Fruit fly (Drosophila melanogaster): ENCODE measurements around the gene MED7.

The MED7 gene

DNA sequence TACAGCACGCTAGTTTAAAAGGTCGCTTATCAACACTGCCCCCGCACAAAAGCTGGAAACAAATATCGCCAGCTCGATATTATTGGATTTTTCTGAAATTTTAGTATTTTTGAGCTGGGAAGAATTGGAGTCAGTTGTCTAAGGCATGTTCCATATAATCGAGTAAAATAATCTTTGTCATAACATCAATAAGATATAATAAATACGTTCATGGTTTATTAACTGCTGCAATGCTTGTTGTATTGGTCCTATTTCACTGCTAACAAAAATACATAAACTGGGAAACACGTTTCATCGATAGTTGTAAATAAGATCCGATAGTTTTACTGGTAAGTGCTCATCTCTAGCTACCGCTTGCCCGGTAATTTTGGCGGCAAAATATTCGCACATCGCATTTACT, 27.4 kb upstream of the MED7 start, which contains the start of the genes Art1 and Mcm5 (continued):
- TF ChIP-seq CG17186 (GFP tag; optimal IDR thresholded peaks at IDR 0.05) (peak; percentile 82), unpg (GFP tag; optimal IDR thresholded peaks at IDR 0.05) (no peak), BtbVII (GFP tag; optimal IDR thresholded peaks at IDR 0.05) (no peak), CG7556 (GFP tag; optimal IDR thresholded peaks at IDR 0.05) (no peak), ERR (GFP tag; optimal IDR thresholded peaks at IDR 0.05) (no peak), zen (tag; optimal IDR thresholded peaks at IDR 0.05) (peak; percentile 38), sim (GFP tag; IDR thresholded peaks at IDR 0.05) (no peak), Mrtf (GFP tag; IDR thresholded peaks at IDR 0.05) (no peak), esg (GFP tag; conservative IDR thresholded peaks at IDR 0.05) (no peak), ATbp (GFP tag; optimal IDR thresholded peaks at IDR 0.05) (no peak), CG4404 (GFP tag; IDR thresholded peaks at IDR 0.05) (no peak; the same call in 1 of the 2 replicates), cas (GFP tag; IDR thresholded peaks at IDR 0.05) (no peak), wdn (GFP tag; IDR thresholded peaks at IDR 0.05) (no peak), abd-A (tag; optimal IDR thresholded peaks at IDR 0.05) (no peak), CG8290 (GFP tag; optimal IDR thresholded peaks at IDR 0.05) (peak; percentile 45), CG8290 (tag; optimal IDR thresholded peaks at IDR 0.05) (no peak), pita (GFP tag; optimal IDR thresholded peaks at IDR 0.05) (no peak), CG2199 (GFP tag; IDR thresholded peaks at IDR 0.05) (no peak), Dref (GFP tag; IDR thresholded peaks at IDR 0.05) (peak; percentile 51), Camta (GFP tag; optimal IDR thresholded peaks at IDR 0.05) (peak; percentile 33), Trl (optimal IDR thresholded peaks at IDR 0.05) (no peak), Trl (GFP tag; optimal IDR thresholded peaks at IDR 0.05) (peak; percentile 11), CG8944 (GFP tag; optimal IDR thresholded peaks at IDR 0.05) (no peak), dm (GFP tag; optimal IDR thresholded peaks at IDR 0.05) (peak; percentile 92), CG1233 (GFP tag; optimal IDR thresholded peaks at IDR 0.05) (peak; percentile 18), CG3407 (GFP tag; optimal IDR thresholded peaks at IDR 0.05) (no peak), Xrp1 (GFP tag; IDR thresholded peaks at IDR 0.05) (no peak), NK7.1 (GFP tag; optimal IDR thresholded peaks at IDR 0.05) (peak; percentile 34), knrl (GFP tag; IDR thresholded peaks at IDR 0.05; ENCODE audit: partially characterized antibody) (peak; percentile 98), Dip3 (GFP tag; optimal IDR thresholded peaks at IDR 0.05) (peak; percentile 85), sna (GFP tag; IDR thresholded peaks at IDR 0.05; ENCODE audit: partially characterized antibody) (peak; percentile 97), danr (GFP tag; IDR thresholded peaks at IDR 0.05) (no peak), bsh (GFP tag; optimal IDR thresholded peaks at IDR 0.05) (no peak), CG13894 (tag; optimal IDR thresholded peaks at IDR 0.05) (no peak), sd (tag; optimal IDR thresholded peaks at IDR 0.05) (peak; percentile 16), z (GFP tag; IDR thresholded peaks at IDR 0.05) (no peak), Tbp (GFP tag; optimal IDR thresholded peaks at IDR 0.05) (no peak), chinmo (GFP tag; IDR thresholded peaks at IDR 0.05; ENCODE audit: partially characterized antibody) (0 out of 4 replicates have a peak, but pooled peaks have one; percentile 73), CG3995 (GFP tag; optimal IDR thresholded peaks at IDR 0.05) (peak; percentile 84), Poxn (GFP tag; IDR thresholded peaks at IDR 0.05) (no peak), CG15479 (GFP tag; optimal IDR thresholded peaks at IDR 0.05) (no peak), psq (GFP tag; optimal IDR thresholded peaks at IDR 0.05) (no peak), Hsf (GFP tag; optimal IDR thresholded peaks at IDR 0.05) (peak; percentile 70), CG7786 (GFP tag; optimal IDR thresholded peaks at IDR 0.05) (peak; percentile 47), D (optimal IDR thresholded peaks at IDR 0.05) (no peak), D (GFP tag; optimal IDR thresholded peaks at IDR 0.05) (no peak), Dek (tag; optimal IDR thresholded peaks at IDR 0.05) (no peak), ro (GFP tag; IDR thresholded peaks at IDR 0.05) (no peak), Elba2 (GFP tag; optimal IDR thresholded peaks at IDR 0.05) (no peak), disco-r (GFP tag; optimal IDR thresholded peaks at IDR 0.05) (no peak), Rfx (GFP tag; IDR thresholded peaks at IDR 0.05) (peak; percentile 53), CG32767 (GFP tag; IDR thresholded peaks at IDR 0.05) (no peak), CG16863 (GFP tag; optimal IDR thresholded peaks at IDR 0.05) (peak; percentile 37)

All from whole organism, embryonic.